Worm (Caenorhabditis elegans): ENCODE measurements around the gene ostf-4.
A peak's percentile ranks its signal among the peaks of the same experiment; 100 is the strongest.

- TF ChIP-seq dve-1 (tag; optimal IDR thresholded peaks at IDR 0.05) (no peak), fkh-10 (GFP tag; optimal IDR thresholded peaks at IDR 0.05) (no peak), C08G9.2 (tag; optimal IDR thresholded peaks at IDR 0.05) (no peak), ama-1 (optimal IDR thresholded peaks at IDR 0.05) (no peak), elt-4 (tag; optimal IDR thresholded peaks at IDR 0.05) (no peak), elt-2 (tag; optimal IDR thresholded peaks at IDR 0.05) (no peak), unc-42 (tag; optimal IDR thresholded peaks at IDR 0.05) (peak; percentile 37), hlh-30 (tag; optimal IDR thresholded peaks at IDR 0.05; ENCODE audit: insufficient read depth) (no peak)
Observed at ce11 chrIII:10367355-10367909, 49.1 kb upstream of the ostf-4 start.

Measured in whole organism, late embryonic.